Fruit fly (Drosophila melanogaster) whole organism, embryonic: ENCODE data around the gene EndoGI.

Experiments
- Abd-B ChIP-seq: fragments of 200-800 bp; sonication (Bioruptor generic); optimal IDR thresholded peaks from 2 replicates; lab custom pipeline; 2018; ENCODE audit warnings: missing biosample characterization, mild to moderate bottlenecking, missing genetic modification characterization, moderate library complexity
- B-H2 ChIP-seq: fragments of 200-800 bp; sonication (Bioruptor generic); optimal IDR thresholded peaks from 2 replicates; lab custom pipeline; 2018; ENCODE audit warnings: missing biosample characterization, mild to moderate bottlenecking, missing genetic modification characterization
- Blimp-1 ChIP-seq: fragments of 200-800 bp; sonication (Bioruptor generic); optimal IDR thresholded peaks from 3 replicates; lab custom pipeline; 2018; ENCODE audit warnings: missing biosample characterization, missing genetic modification characterization, mild to moderate bottlenecking, moderate library complexity, missing genetic modification reagents
- CG10274 ChIP-seq: fragments of 200-800 bp; sonication (Bioruptor generic); optimal IDR thresholded peaks from 3 replicates; lab custom pipeline; 2017; ENCODE audit warnings: missing biosample characterization, mild to moderate bottlenecking, missing genetic modification characterization
- CG10462 ChIP-seq: fragments of 200-800 bp; sonication (Bioruptor generic); optimal IDR thresholded peaks from 2 replicates; lab custom pipeline; 2016; ENCODE audit warnings: missing biosample characterization, missing genetic modification characterization
- CG11695 ChIP-seq: fragments of 200-800 bp; sonication (Bioruptor generic); IDR thresholded peaks from 3 replicates; pipeline ENCODE4 v1.3.6; 2022; ENCODE audit warnings: missing biosample characterization, missing genetic modification characterization
- CG15011 ChIP-seq: fragments of 200-800 bp; sonication (Bioruptor generic); optimal IDR thresholded peaks from 3 replicates; lab custom pipeline; 2018; ENCODE audit warnings: missing biosample characterization, mild to moderate bottlenecking, missing genetic modification characterization
- CG1529 ChIP-seq: fragments of 200-800 bp; sonication (Bioruptor generic); optimal IDR thresholded peaks from 3 replicates; lab custom pipeline; 2018; ENCODE audit warnings: missing biosample characterization, missing genetic modification characterization
- CG15601 ChIP-seq: fragments of 200-800 bp; sonication (Bioruptor generic); optimal IDR thresholded peaks from 3 replicates; lab custom pipeline; 2019; ENCODE audit warnings: missing biosample characterization, mild to moderate bottlenecking, missing genetic modification characterization, moderate library complexity
- CG1603 ChIP-seq: fragments of 200-800 bp; sonication (Bioruptor generic); optimal IDR thresholded peaks from 2 replicates; lab custom pipeline; 2019; ENCODE audit warnings: missing biosample characterization, mild to moderate bottlenecking, missing genetic modification characterization, moderate library complexity
- CG16815 ChIP-seq: fragments of 200-800 bp; sonication (Bioruptor generic); optimal IDR thresholded peaks from 3 replicates; lab custom pipeline; 2017; ENCODE audit warnings: missing biosample characterization, mild to moderate bottlenecking, missing genetic modification characterization
- CG17186 ChIP-seq: fragments of 200-800 bp; sonication (Bioruptor generic); optimal IDR thresholded peaks from 3 replicates; lab custom pipeline; 2017; ENCODE audit warnings: missing biosample characterization, missing genetic modification reagents, missing genetic modification characterization
- CG1792 ChIP-seq: fragments of 200-800 bp; sonication (Bioruptor generic); optimal IDR thresholded peaks from 2 replicates; lab custom pipeline; 2016; ENCODE audit warnings: missing biosample characterization, missing genetic modification characterization
- CG2116 ChIP-seq: fragments of 200-800 bp; sonication (Bioruptor generic); optimal IDR thresholded peaks from 3 replicates; lab custom pipeline; 2018; ENCODE audit warnings: missing biosample characterization, mild to moderate bottlenecking, missing genetic modification characterization
- CG31365 ChIP-seq: fragments of 200-800 bp; sonication (Bioruptor generic); optimal IDR thresholded peaks from 2 replicates; lab custom pipeline; 2018; ENCODE audit warnings: missing biosample characterization, mild to moderate bottlenecking, missing genetic modification characterization
- CG32767 ChIP-seq: fragments of 200-800 bp; sonication (Bioruptor generic); IDR thresholded peaks from 2 replicates; pipeline ENCODE4 v1.3.6; 2022; ENCODE audit warnings: missing biosample characterization, missing genetic modification characterization
- CG4730 ChIP-seq: fragments of 200-800 bp; sonication (Bioruptor generic); IDR thresholded peaks from 2 replicates; pipeline ENCODE4 v1.3.6; 2022; ENCODE audit warnings: missing biosample characterization, missing genetic modification characterization
- CG6765 ChIP-seq: fragments of 200-800 bp; sonication (Bioruptor generic); optimal IDR thresholded peaks from 3 replicates; lab custom pipeline; 2017; ENCODE audit warnings: missing biosample characterization, mild to moderate bottlenecking, missing genetic modification characterization
- CG6813 ChIP-seq: fragments of 200-800 bp; sonication (Bioruptor generic); optimal IDR thresholded peaks from 2 replicates; lab custom pipeline; 2017; ENCODE audit warnings: missing biosample characterization, missing genetic modification characterization, mild to moderate bottlenecking, moderate library complexity, missing genetic modification reagents
- CG7271 ChIP-seq: fragments of 200-800 bp; sonication (Bioruptor generic); optimal IDR thresholded peaks from 2 replicates; lab custom pipeline; 2018; ENCODE audit warnings: missing biosample characterization, mild to moderate bottlenecking, missing genetic modification characterization, moderate library complexity
- CG7963 ChIP-seq: fragments of 200-800 bp; sonication (Bioruptor generic); IDR thresholded peaks from 3 replicates; pipeline ENCODE4 v1.3.6; 2022; ENCODE audit warnings: missing biosample characterization, missing genetic modification characterization; ENCODE audit not compliant: partially characterized antibody
- CG9727 ChIP-seq: fragments of 200-800 bp; sonication (Bioruptor generic); optimal IDR thresholded peaks from 3 replicates; lab custom pipeline; 2017; ENCODE audit warnings: missing biosample characterization, mild to moderate bottlenecking, missing genetic modification characterization
- CG9876 ChIP-seq: fragments of 200-800 bp; sonication (Bioruptor generic); optimal IDR thresholded peaks from 2 replicates; lab custom pipeline; 2016; ENCODE audit warnings: missing biosample characterization, missing genetic modification characterization
- Dek ChIP-seq: fragments of 200-800 bp; sonication (Bioruptor generic); optimal IDR thresholded peaks from 3 replicates; lab custom pipeline; 2019; ENCODE audit warnings: missing biosample characterization, mild to moderate bottlenecking, missing genetic modification characterization, moderate library complexity
- Ets65A ChIP-seq: fragments of 200-800 bp; sonication (Bioruptor generic); peaks from one replicate; lab custom pipeline; 2016; ENCODE audit warnings: missing biosample characterization, missing genetic modification characterization
- GATAe ChIP-seq: fragments of 200-800 bp; sonication (Bioruptor generic); conservative IDR thresholded peaks from 2 replicates; pipeline ENCODE4 v1.3.6; 2022; ENCODE audit warnings: missing biosample characterization, missing genetic modification characterization
- HLH3B ChIP-seq: fragments of 200-800 bp; sonication (Bioruptor generic); IDR thresholded peaks from 2 replicates; pipeline ENCODE4 v1.3.6; 2022; ENCODE audit warnings: missing biosample characterization, missing genetic modification characterization
- MBD-R2 ChIP-seq: fragments of 200-800 bp; sonication (Bioruptor generic); IDR thresholded peaks from 2 replicates; pipeline ENCODE4 v1.3.6; 2022; ENCODE audit warnings: missing biosample characterization, missing genetic modification characterization
- Max ChIP-seq: fragments of 200-800 bp; sonication (Bioruptor generic); optimal IDR thresholded peaks from 2 replicates; lab custom pipeline; 2016; ENCODE audit warnings: missing biosample characterization, mild to moderate bottlenecking, missing genetic modification characterization
- Meics ChIP-seq: fragments of 200-800 bp; sonication (Bioruptor generic); optimal IDR thresholded peaks from 2 replicates; lab custom pipeline; 2017; ENCODE audit warnings: missing biosample characterization, mild to moderate bottlenecking, missing genetic modification characterization
- Myb ChIP-seq: fragments of 200-800 bp; sonication (Bioruptor generic); optimal IDR thresholded peaks from 2 replicates; lab custom pipeline; 2016; ENCODE audit warnings: missing biosample characterization, missing genetic modification characterization
- NC2α ChIP-seq: fragments of 200-800 bp; sonication (Bioruptor generic); optimal IDR thresholded peaks from 2 replicates; lab custom pipeline; 2016; ENCODE audit warnings: missing biosample characterization, missing genetic modification characterization
- NFAT ChIP-seq: fragments of 200-800 bp; sonication (Bioruptor generic); IDR thresholded peaks from 2 replicates; pipeline ENCODE4 v1.3.6; 2022; ENCODE audit warnings: missing biosample characterization, missing genetic modification characterization
- Ptx1 ChIP-seq: fragments of 200-800 bp; sonication (Bioruptor generic); IDR thresholded peaks from 2 replicates; pipeline ENCODE4 v1.3.6; 2022; ENCODE audit warnings: missing biosample characterization, missing genetic modification characterization
- Sin3A ChIP-seq: fragments of >200 bp; optimal IDR thresholded peaks from 2 replicates; lab custom pipeline; 2018
- Spps ChIP-seq: fragments of 200-800 bp; sonication (Bioruptor generic); optimal IDR thresholded peaks from 2 replicates; lab custom pipeline; 2018; ENCODE audit warnings: missing biosample characterization, mild to moderate bottlenecking, missing genetic modification characterization
- ato ChIP-seq: fragments of 200-800 bp; sonication (Bioruptor generic); IDR thresholded peaks from 2 replicates; pipeline ENCODE4 v1.3.6; 2022; ENCODE audit warnings: missing biosample characterization, missing genetic modification characterization; ENCODE audit not compliant: partially characterized antibody
- chif ChIP-seq, 2 experiments: fragments of 200-800 bp; sonication (Bioruptor generic); optimal IDR thresholded peaks; 3 replicates each; lab custom pipeline; 2016; ENCODE audit warnings: missing biosample characterization in 2 of 2, missing genetic modification characterization in 2 of 2
- dm ChIP-seq: fragments of 200-800 bp; sonication (Bioruptor generic); optimal IDR thresholded peaks from 3 replicates; lab custom pipeline; 2016; ENCODE audit warnings: missing biosample characterization, missing genetic modification characterization
- emc ChIP-seq: fragments of 200-800 bp; sonication (Bioruptor generic); optimal IDR thresholded peaks from 2 replicates; lab custom pipeline; 2016; ENCODE audit warnings: missing biosample characterization, missing genetic modification characterization
- eyg ChIP-seq: fragments of 200-800 bp; sonication (Bioruptor generic); optimal IDR thresholded peaks from 3 replicates; lab custom pipeline; 2016; ENCODE audit warnings: missing biosample characterization, missing genetic modification characterization
- gcm2 ChIP-seq: fragments of 200-800 bp; sonication (Bioruptor generic); optimal IDR thresholded peaks from 2 replicates; lab custom pipeline; 2016; ENCODE audit warnings: missing biosample characterization, missing genetic modification characterization
- grn ChIP-seq: fragments of 200-800 bp; sonication (Bioruptor generic); optimal IDR thresholded peaks from 3 replicates; lab custom pipeline; 2017; ENCODE audit warnings: missing biosample characterization, missing genetic modification characterization
- hb ChIP-seq: fragments of 200-800 bp; sonication (Bioruptor generic); IDR thresholded peaks from 3 replicates; pipeline ENCODE4 v1.3.6; 2022; ENCODE audit warnings: missing biosample characterization, missing genetic modification characterization; ENCODE audit not compliant: partially characterized antibody
- kay ChIP-seq: fragments of 200-800 bp; sonication (Bioruptor generic); optimal IDR thresholded peaks from 2 replicates; lab custom pipeline; 2016; ENCODE audit warnings: missing biosample characterization, missing genetic modification characterization
- lilli ChIP-seq: fragments of 200-800 bp; sonication (Bioruptor generic); optimal IDR thresholded peaks from 3 replicates; lab custom pipeline; 2016; ENCODE audit warnings: missing biosample characterization, missing genetic modification characterization
- maf-S ChIP-seq: fragments of 200-800 bp; sonication (Bioruptor generic); optimal IDR thresholded peaks from 2 replicates; lab custom pipeline; 2016; ENCODE audit warnings: missing biosample characterization, missing genetic modification characterization
- nerfin-1 ChIP-seq: fragments of 200-800 bp; sonication (Bioruptor generic); optimal IDR thresholded peaks from 3 replicates; lab custom pipeline; 2019; ENCODE audit warnings: missing biosample characterization, mild to moderate bottlenecking, missing genetic modification characterization, moderate library complexity
- odd ChIP-seq: fragments of 200-800 bp; sonication (Bioruptor generic); optimal IDR thresholded peaks from 2 replicates; lab custom pipeline; 2017; ENCODE audit warnings: missing biosample characterization, mild to moderate bottlenecking, missing genetic modification characterization
- scrt ChIP-seq: fragments of 200-800 bp; sonication (Bioruptor generic); optimal IDR thresholded peaks from 2 replicates; lab custom pipeline; 2018; ENCODE audit warnings: missing biosample characterization, mild to moderate bottlenecking, missing genetic modification characterization, moderate library complexity

The EndoGI gene

dm6 chr2L:16286360-16287005 is 29.0 kb downstream of the EndoGI start (continued):
- TF ChIP-seq Ets65A (GFP tag; lab: Kevin White, UChicago) = peak; percentile 92
- peak; percentile 61 for TF ChIP-seq emc (GFP tag; lab: Kevin White, UChicago)
- no peak for TF ChIP-seq CG11695 (GFP tag; lab: Robert Waterston, UW)
- no peak for TF ChIP-seq CG32767 (GFP tag; lab: Robert Waterston, UW)
- TF ChIP-seq gcm2 (GFP tag; lab: Kevin White, UChicago) = peak; percentile 63
- TF ChIP-seq CG7963 (GFP tag; lab: Robert Waterston, UW) = no peak
- TF ChIP-seq NC2α (GFP tag; lab: Kevin White, UChicago) = peak; percentile 70
- peak; percentile 70 for TF ChIP-seq CG1529 (GFP tag; lab: Kevin White, UChicago)
- peak; percentile 61 for TF ChIP-seq CG1603 (tag; lab: Kevin White, UChicago)
- TF ChIP-seq grn (GFP tag; lab: Kevin White, UChicago) = no peak
- peak; percentile 52 for TF ChIP-seq nerfin-1 (tag; lab: Kevin White, UChicago)
- TF ChIP-seq CG2116 = peak; percentile 58
- TF ChIP-seq B-H2 (GFP tag; lab: Kevin White, UChicago) = peak; percentile 64
- TF ChIP-seq CG17186 (GFP tag; lab: Kevin White, UChicago) = peak; percentile 24
- TF ChIP-seq lilli = peak; percentile 86
- no peak for TF ChIP-seq ato (GFP tag; lab: Robert Waterston, UW)
- TF ChIP-seq Myb (GFP tag; lab: Kevin White, UChicago) = peak; percentile 72
- peak; percentile 71 for TF ChIP-seq CG10462 (GFP tag; lab: Kevin White, UChicago)
- TF ChIP-seq CG7271 = peak; percentile 50
- peak; percentile 70 for TF ChIP-seq eyg
- peak; percentile 77 for TF ChIP-seq Spps (tag; lab: Kevin White, UChicago)
- peak; percentile 69 for TF ChIP-seq scrt (GFP tag; lab: Kevin White, UChicago)
- peak; percentile 61 for TF ChIP-seq CG6813 (GFP tag; lab: Kevin White, UChicago)
- no peak for TF ChIP-seq Sin3A (lab: Kevin White, UChicago)
- no peak for TF ChIP-seq kay (GFP tag; lab: Kevin White, UChicago)
- peak; percentile 74 for TF ChIP-seq CG1792 (GFP tag; lab: Kevin White, UChicago)
- TF ChIP-seq GATAe = no peak
- TF ChIP-seq chif (GFP tag; optimal IDR thresholded peaks at IDR 0.05; lab: Kevin White, UChicago) = peak; percentile 43 to 74
- peak; percentile 66 for TF ChIP-seq Max (GFP tag; lab: Kevin White, UChicago)
- no peak for TF ChIP-seq NFAT (GFP tag; lab: Robert Waterston, UW)
- peak; percentile 53 for TF ChIP-seq CG31365 (tag; lab: Kevin White, UChicago)
- peak; percentile 68 for TF ChIP-seq CG9876 (GFP tag; lab: Kevin White, UChicago)
- TF ChIP-seq HLH3B (GFP tag; lab: Robert Waterston, UW) = no peak
- no peak for TF ChIP-seq hb (GFP tag; lab: Robert Waterston, UW)
- peak; percentile 71 for TF ChIP-seq maf-S (GFP tag; lab: Kevin White, UChicago)
- peak; percentile 68 for TF ChIP-seq CG15601 (tag; lab: Kevin White, UChicago)
- TF ChIP-seq CG16815 (GFP tag; lab: Kevin White, UChicago) = peak; percentile 79
- no peak for TF ChIP-seq Ptx1 (GFP tag; lab: Robert Waterston, UW)
- peak; percentile 92 for TF ChIP-seq Meics (GFP tag; lab: Kevin White, UChicago)
- TF ChIP-seq CG15011 (GFP tag; lab: Kevin White, UChicago) = peak; percentile 81
- peak; percentile 88 for TF ChIP-seq Dek
- TF ChIP-seq Blimp-1 (GFP tag; lab: Kevin White, UChicago) = peak; percentile 79
- TF ChIP-seq Abd-B (GFP tag; lab: Kevin White, UChicago) = peak; percentile 54
- no peak for TF ChIP-seq CG4730 (GFP tag; lab: Robert Waterston, UW)
- TF ChIP-seq MBD-R2 (GFP tag; lab: Robert Waterston, UW) = no peak
- TF ChIP-seq odd (GFP tag; lab: Kevin White, UChicago) = peak; percentile 74
- peak; percentile 75 for TF ChIP-seq CG10274
- peak; percentile 86 for TF ChIP-seq CG9727 (GFP tag; lab: Kevin White, UChicago)
- peak; percentile 81 for TF ChIP-seq CG6765 (GFP tag; lab: Kevin White, UChicago)
- TF ChIP-seq dm (GFP tag; lab: Kevin White, UChicago) = peak; percentile 69
